Worm (Caenorhabditis elegans): ENCODE data around the gene doxa-1.

DNA sequence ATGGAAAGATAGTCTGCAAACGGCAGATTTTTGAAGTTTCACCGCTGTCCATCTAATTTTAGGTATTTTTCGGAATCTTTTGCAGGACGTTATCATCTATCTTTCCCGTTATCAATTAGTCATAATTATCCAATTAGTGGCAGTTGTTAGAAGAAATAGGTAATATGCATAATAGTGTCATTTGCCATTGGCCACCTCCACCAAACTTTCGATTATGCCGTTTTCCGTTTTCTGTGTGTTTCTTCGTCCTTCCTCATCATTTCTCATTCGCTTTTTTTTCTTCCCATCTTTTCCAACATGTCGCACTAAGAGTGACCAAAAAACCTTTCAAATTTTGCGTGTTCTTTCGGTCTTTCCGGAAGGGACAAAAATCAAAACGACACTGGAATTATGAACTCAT lies 16.5 kb upstream of the doxa-1 start:
- TF ChIP-seq T22C8.4 (GFP tag; IDR thresholded peaks at IDR 0.05), result no peak
- TF ChIP-seq cog-1 (tag; optimal IDR thresholded peaks at IDR 0.05), result no peak
- TF ChIP-seq klf-2 (GFP tag; conservative IDR thresholded peaks at IDR 0.05), result no peak
- TF ChIP-seq flt-1 (GFP tag; IDR thresholded peaks at IDR 0.05), result no peak
- no peak for TF ChIP-seq ztf-23 (GFP tag; IDR thresholded peaks at IDR 0.05)
- no peak for TF ChIP-seq ref-1 (GFP tag; conservative IDR thresholded peaks at IDR 0.05)
- no peak for TF ChIP-seq med-1 (GFP tag; optimal IDR thresholded peaks at IDR 0.05; ENCODE audit: insufficient read depth)
